Fruit fly (Drosophila melanogaster): ENCODE results near the gene Cyp305a1.

The Cyp305a1 gene

DNA sequence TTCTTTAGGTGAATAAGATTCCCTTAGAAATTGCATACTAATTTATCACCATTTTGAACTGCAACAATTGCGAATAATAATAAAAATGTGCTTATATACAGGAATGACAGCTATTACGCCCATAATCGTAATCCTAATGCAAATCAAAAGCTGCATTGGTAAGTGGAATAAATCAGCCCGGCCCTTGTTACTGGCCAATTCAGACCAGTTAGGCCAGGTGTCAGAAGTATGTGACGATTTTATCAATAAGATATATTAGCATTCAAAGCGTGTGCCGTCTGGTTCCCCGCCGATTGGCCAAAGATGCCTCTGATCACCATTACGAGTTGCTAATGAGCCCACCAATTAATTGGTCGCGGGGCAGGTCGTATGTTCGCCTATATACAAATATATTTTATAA lies 648 bp downstream of the Cyp305a1 start:
- no peak for TF ChIP-seq noc (tag; optimal IDR thresholded peaks at IDR 0.05)

DNA sequence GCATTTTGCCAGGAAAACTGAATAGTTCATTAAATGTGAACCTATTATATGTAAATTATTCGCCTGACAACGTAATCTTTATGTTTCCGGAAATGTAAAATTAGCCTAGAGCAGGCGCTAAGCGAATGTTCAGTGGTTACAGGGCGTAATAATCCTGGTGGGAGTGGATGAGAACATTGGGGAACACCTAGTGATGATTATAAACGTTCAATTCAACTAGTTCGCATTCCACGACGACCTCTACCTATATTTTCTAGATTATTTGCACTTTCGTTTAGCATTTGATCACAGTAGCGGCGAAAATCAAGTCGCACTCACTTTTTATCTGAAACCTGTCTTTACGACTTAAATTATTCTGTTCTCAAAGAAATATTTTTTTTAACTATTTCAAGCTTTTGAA lies 5.6 kb downstream of the Cyp305a1 start:
- TF ChIP-seq noc (tag; optimal IDR thresholded peaks at IDR 0.05) = no peak

DNA sequence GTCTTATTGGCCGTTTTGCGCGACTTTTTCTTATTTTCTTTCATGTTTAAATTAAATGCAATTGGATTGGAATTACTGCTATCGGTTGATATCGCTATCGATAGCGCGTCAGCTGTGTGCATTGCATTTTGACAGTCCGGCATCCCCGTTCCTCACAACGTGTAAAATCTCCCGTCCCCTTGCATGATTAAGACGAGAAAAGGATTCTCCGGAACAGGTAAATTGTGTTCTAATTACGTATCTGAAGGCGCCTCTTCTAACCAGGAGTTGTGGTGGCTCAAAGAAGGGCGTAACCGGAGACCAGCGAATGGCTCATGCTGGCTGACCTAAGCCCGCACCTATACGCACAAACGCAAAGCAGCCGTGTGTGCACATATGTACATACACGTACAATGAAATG lies 6.0 kb downstream of the Cyp305a1 start, which contains the start of the genes CG14104 and Kap-alpha1:
CG14104 (minus strand) TSS at position 97 of the 400 bp plus-strand sequence.
Kap-alpha1 (plus strand) TSS at position 130 of the 400 bp plus-strand sequence.
- TF ChIP-seq noc (tag; optimal IDR thresholded peaks at IDR 0.05) = no peak

DNA sequence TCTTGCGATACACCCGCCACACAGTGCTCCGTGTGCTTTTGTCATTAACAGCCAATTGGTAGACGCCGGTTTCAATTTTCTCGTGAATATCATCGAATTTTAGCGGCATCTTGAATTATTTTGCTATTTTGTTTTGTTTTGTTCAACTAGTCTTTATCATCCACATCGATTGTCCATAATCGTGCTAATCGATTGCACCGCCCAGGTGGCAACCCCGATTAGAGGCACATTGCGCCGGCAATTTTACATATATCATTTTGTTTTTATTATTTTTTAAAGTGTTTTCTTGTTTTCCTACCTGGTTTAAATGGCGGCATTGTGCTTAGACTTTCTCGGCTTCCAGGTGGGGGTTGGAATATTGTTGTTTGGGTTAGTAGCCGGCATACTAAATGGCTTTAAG lies 7.2 kb downstream of the Cyp305a1 start, which contains the start of gene CG34116:
CG34116 (minus strand) TSS at position 142 of the 400 bp plus-strand sequence.
- TF ChIP-seq noc (tag; optimal IDR thresholded peaks at IDR 0.05) = no peak

dm6 chr3L:19804908-19805307 lies 8.2 kb downstream of the Cyp305a1 start, which contains the start of the genes TORIP and Ccdc58:
TORIP (minus strand) TSS chr3L:19805080.
Ccdc58 (plus strand) TSS chr3L:19805181.
- no peak for TF ChIP-seq noc (tag; optimal IDR thresholded peaks at IDR 0.05)

dm6 chr3L:19801105-19801504 lies 12.0 kb downstream of the Cyp305a1 start, which contains the start of gene CG14102:
CG14102 (minus strand) TSS chr3L:19801291.
- TF ChIP-seq noc (tag; optimal IDR thresholded peaks at IDR 0.05) = no peak

dm6 chr3L:19798978-19799377 lies 14.2 kb downstream of the Cyp305a1 start, which contains the start of gene Ir76a:
Ir76a (plus strand) TSS chr3L:19799278.
- TF ChIP-seq noc (tag; optimal IDR thresholded peaks at IDR 0.05) = no peak

- TF ChIP-seq noc (tag; optimal IDR thresholded peaks at IDR 0.05) = peak; percentile 94
Measured at dm6 chr3L:19794203-19794802, 18.8 kb downstream of the Cyp305a1 start.

dm6 chr3L:19793438-19793998 lies 19.6 kb downstream of the Cyp305a1 start, which contains the start of the genes CG42637, Gyc76C and SREBP:
CG42637 (minus strand) TSS chr3L:19793569.
Gyc76C (minus strand) TSS chr3L:19793569.
SREBP (plus strand) TSS chr3L:19793935.
- TF ChIP-seq noc (tag; optimal IDR thresholded peaks at IDR 0.05) = no peak

- no peak for TF ChIP-seq noc (tag; optimal IDR thresholded peaks at IDR 0.05)
Measured at dm6 chr3L:19792717-19793437, 20.3 kb downstream of the Cyp305a1 start.

DNA sequence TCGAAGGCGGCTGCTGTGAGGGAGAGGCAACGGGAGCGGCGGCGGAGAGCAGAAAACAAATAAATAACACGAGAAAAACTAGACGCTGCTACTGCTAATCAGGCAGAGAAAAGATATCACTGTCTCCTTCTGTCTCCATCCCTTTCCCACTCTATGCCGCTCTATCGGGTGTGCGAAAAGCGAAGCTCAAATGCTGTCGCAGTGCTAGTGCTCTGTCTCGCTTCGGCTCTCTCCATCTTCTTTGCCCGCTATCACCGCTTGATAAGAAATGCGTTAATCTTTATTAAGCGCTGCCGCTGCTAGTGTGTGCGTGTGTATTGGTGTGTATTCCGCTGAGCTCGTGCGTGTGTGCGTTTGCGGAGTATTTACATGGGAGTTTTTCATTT lies 21.5 kb downstream of the Cyp305a1 start:
- TF ChIP-seq noc (tag; optimal IDR thresholded peaks at IDR 0.05) = peak; percentile 45

DNA sequence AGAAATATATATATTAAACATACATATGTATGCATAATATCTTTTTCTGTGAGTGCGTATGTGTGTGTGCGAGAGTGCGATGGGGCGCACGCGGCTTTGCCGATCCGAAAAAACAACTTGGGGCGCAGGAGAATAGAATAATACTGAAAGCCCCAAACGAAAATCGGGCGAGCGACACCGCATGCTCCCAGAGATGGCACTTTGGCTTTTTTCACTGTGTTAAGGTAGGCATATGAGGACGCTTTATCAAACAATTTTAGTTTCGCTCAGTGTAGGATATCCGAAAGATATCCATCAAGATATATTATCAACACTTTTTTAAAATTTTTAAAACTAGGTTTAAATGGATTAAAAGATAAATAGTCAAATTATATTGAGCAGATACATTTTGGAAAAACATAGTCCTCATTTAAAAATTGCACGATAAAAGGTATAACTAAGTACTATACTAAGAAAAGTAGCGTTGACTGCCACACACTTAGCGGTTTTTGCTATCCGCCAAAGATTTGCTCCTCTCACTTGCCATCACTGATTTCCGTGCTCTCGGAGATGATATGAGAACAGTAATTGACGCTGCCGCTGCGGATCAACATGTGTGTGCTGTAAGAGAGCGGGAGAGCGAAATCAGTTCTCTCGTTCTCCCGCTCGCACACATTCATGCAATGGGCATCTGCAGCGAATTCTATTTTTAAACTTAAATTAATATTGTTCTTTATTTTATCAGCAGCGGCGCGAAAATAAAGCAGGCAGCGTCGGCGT lies 22.0 kb downstream of the Cyp305a1 start:
- TF ChIP-seq noc (tag; optimal IDR thresholded peaks at IDR 0.05) = peak; percentile 75

- no peak for TF ChIP-seq noc (tag; optimal IDR thresholded peaks at IDR 0.05)
Measured at dm6 chr3L:19790564-19790928, 22.6 kb downstream of the Cyp305a1 start.

DNA sequence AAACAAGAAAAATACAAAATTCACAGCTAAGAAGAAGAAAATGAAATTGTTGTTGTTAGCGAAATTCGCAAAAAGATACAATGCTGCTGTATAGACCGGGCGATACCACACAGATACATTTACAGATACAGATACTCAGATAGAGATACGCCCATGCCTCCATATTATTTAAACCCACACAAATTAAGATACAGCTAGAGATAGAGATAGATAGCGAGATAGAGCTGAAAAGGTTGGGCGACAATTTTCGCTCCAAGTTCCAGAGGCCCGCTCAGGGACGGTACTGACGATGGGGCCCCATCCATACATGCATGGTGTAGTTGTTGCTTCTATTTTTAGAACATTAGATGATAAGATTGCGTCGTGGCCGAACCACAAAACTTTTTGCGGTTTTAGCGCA lies 25.5 kb downstream of the Cyp305a1 start:
- TF ChIP-seq noc (tag; optimal IDR thresholded peaks at IDR 0.05) = peak; percentile 53

DNA sequence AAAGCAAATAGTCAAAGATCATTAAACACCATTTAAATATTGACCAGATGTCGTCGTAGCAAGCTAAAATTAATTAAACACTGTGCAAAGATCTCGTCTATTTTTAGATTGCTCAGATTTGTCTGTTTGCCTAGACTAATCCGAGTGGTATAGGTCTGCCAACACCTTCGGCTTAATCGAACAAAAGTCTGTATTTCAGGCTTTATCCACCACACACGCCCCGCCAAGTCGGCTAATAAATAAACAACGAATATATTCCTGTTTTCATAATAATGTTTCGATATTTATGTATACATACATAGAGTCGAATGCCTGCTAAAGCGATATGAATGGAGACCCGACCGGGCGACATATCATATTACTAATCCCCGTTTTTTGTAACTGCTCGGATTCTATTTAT lies 34.6 kb downstream of the Cyp305a1 start:
- no peak for TF ChIP-seq noc (tag; optimal IDR thresholded peaks at IDR 0.05)
